Worm (Caenorhabditis elegans) whole organism, dauer: Measurements from ENCODE around the gene srlf-31.

Experiments used
- unc-62 ChIP-seq: sonication (generic microtip); optimal IDR thresholded peaks from 2 replicates; lab custom pipeline; 2017; ENCODE audit warnings: missing biosample characterization, missing genetic modification reagents, missing genetic modification characterization

srlf-31 gene

ce11 chrIV:11928388-11928787 lies 5.4 kb upstream of the srlf-31 start:
- no peak for TF ChIP-seq unc-62 (GFP tag; lab: Kevin White, UChicago)

ce11 chrIV:11925346-11926075 lies 2.5 kb upstream of the srlf-31 start, which contains the start of the genes srlf-33 and srlf-32:
TSS of gene srlf-33 (minus strand) at chrIV:11925446.
TSS of gene srlf-32 (plus strand) at chrIV:11926025.
- no peak for TF ChIP-seq unc-62 (GFP tag; lab: Kevin White, UChicago)

- no peak for TF ChIP-seq unc-62 (GFP tag; lab: Kevin White, UChicago)
These were observed 1.1 kb upstream of the srlf-31 start for ce11 chrIV:11924092-11924491.

- no peak for TF ChIP-seq unc-62 (GFP tag; lab: Kevin White, UChicago)
These were observed 963 bp downstream of the srlf-31 start, which contains the start of gene ZK822.1 for ce11 chrIV:11922011-11922410. TSS of gene ZK822.1 (minus strand) at chrIV:11922131.

ce11 chrIV:11919067-11919466 lies 3.9 kb downstream of the srlf-31 start:
- TF ChIP-seq unc-62 (GFP tag; lab: Kevin White, UChicago): no peak

- no peak for TF ChIP-seq unc-62 (GFP tag; lab: Kevin White, UChicago)
These were observed 5.1 kb downstream of the srlf-31 start for ce11 chrIV:11917886-11918285.

- TF ChIP-seq unc-62 (GFP tag; lab: Kevin White, UChicago): no peak
These were observed 6.1 kb downstream of the srlf-31 start, which contains the start of gene ZK822.10 for ce11 chrIV:11916907-11917306. TSS of gene ZK822.10 (plus strand) at chrIV:11917137.

- no peak for TF ChIP-seq unc-62 (GFP tag; lab: Kevin White, UChicago)
These were observed 7.1 kb downstream of the srlf-31 start, which contains the start of gene ZK822.9 for ce11 chrIV:11915768-11916453. TSS of gene ZK822.9 (plus strand) at chrIV:11915947.

ce11 chrIV:11914837-11915737 lies 7.9 kb downstream of the srlf-31 start, which contains the start of gene fat-6:
TSS of gene fat-6 (minus strand) at chrIV:11915687.
- no peak for TF ChIP-seq unc-62 (GFP tag; lab: Kevin White, UChicago)

ce11 chrIV:11914260-11914836 lies 8.6 kb downstream of the srlf-31 start:
- TF ChIP-seq unc-62 (GFP tag; lab: Kevin White, UChicago): no peak

ce11 chrIV:11913295-11913940 lies 9.6 kb downstream of the srlf-31 start:
- no peak for TF ChIP-seq unc-62 (GFP tag; lab: Kevin White, UChicago)

ce11 chrIV:11911723-11912122 lies 11.3 kb downstream of the srlf-31 start, which contains the start of gene VZK822L.2:
TSS of gene VZK822L.2 (plus strand) at chrIV:11912023.
- TF ChIP-seq unc-62 (GFP tag; lab: Kevin White, UChicago): no peak

ce11 chrIV:11908733-11909132 lies 14.2 kb downstream of the srlf-31 start:
- TF ChIP-seq unc-62 (GFP tag; lab: Kevin White, UChicago): no peak

ce11 chrIV:11903676-11904075 lies 19.3 kb downstream of the srlf-31 start:
- no peak for TF ChIP-seq unc-62 (GFP tag; lab: Kevin White, UChicago)
